Worm (Caenorhabditis elegans): ENCODE data around the gene R06F6.14.

DNA sequence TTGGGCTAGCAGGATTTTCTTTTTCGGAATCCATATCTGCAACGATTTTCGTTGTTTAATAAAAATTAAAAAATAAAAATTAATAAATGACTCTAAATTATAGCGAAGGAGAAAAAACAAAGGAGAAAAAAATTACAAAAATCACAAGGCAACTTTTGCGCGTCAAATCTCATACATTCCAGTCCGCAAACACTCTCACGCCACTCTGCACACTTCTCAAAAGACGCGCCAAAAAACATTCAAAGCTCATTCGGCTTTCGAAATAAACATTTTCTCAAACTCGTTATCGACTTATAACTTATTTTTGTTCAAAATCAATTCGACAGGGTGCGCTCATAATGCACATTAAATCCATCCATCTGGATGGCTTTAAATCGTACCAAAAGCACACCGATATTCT, 15.0 kb downstream of the R06F6.14 start, which contains the start of the genes R06F6.12 and mix-1:
- TF ChIP-seq lin-11 (tag; optimal IDR thresholded peaks at IDR 0.05) (no peak), dmd-4 (tag; optimal IDR thresholded peaks at IDR 0.05; ENCODE audit: borderline replicate concordance) (no peak), tbx-7 (tag; optimal IDR thresholded peaks at IDR 0.05) (no peak), npax-4 (tag; optimal IDR thresholded peaks at IDR 0.05) (no peak), ceh-14 (tag; optimal IDR thresholded peaks at IDR 0.05) (no peak), pha-4 (tag; optimal IDR thresholded peaks at IDR 0.05) (no peak), T23F11.4 (GFP tag; optimal IDR thresholded peaks at IDR 0.05) (no peak), F13H6.1 (tag; optimal IDR thresholded peaks at IDR 0.05) (no peak), rnt-1 (tag; optimal IDR thresholded peaks at IDR 0.05) (no peak)

Data from whole organism, late embryonic.